Fruit fly (Drosophila melanogaster): Measurements from ENCODE around the gene CG14722.

DNA sequence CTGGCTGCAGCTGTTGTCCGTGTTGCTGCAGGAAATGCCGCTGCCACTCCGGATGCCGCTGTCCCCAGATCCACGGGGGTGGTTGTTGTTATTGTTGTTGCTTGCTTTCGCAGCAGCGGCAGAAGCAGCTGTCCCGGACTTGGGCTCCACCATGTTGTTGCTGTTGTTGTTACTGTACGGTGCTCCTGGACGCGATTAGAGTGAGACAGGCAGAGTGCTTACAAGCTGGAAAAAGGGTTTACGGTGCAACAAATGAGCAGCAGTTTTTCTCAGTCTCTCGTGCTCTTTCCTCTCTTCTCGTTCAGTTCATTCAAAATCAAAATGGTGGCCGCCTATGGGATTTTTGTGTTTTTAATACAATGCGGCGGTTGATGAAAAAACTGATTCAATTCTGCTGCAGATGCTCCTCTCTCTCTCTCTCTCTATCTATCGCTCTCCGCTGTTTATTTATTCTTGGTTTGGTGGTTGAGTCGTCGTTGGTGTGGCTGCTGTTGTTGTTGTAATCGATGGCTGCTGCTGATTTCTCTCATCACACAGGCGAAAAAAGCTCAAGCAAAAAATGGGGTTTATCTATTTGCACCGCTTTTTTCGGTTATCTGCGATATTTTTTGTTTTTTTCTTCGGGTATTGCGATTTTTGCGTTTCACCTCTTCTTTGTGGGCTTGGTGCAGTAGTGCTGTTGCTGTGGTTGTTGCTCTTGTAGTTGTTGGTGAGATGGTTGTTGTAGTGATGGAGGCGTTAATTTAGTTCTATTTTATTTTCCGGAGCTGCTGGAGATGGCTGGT lies 22.0 kb downstream of the CG14722 start:
- no peak for TF ChIP-seq pho (GFP tag; optimal IDR thresholded peaks at IDR 0.05)
- TF ChIP-seq mirr (GFP tag; optimal IDR thresholded peaks at IDR 0.05) = no peak
- TF ChIP-seq CG17385 (GFP tag; optimal IDR thresholded peaks at IDR 0.05) = no peak
- TF ChIP-seq wek (GFP tag; optimal IDR thresholded peaks at IDR 0.05) = no peak
- no peak for TF ChIP-seq CG11695 (GFP tag; IDR thresholded peaks at IDR 0.05)
- no peak for TF ChIP-seq CG11456 (GFP tag; IDR thresholded peaks at IDR 0.05)
- TF ChIP-seq CG11085 (GFP tag; IDR thresholded peaks at IDR 0.05) = no peak
- no peak for TF ChIP-seq CG17328 (GFP tag; IDR thresholded peaks at IDR 0.05)
- no peak for TF ChIP-seq nau (GFP tag; optimal IDR thresholded peaks at IDR 0.05)
- TF ChIP-seq org-1 (GFP tag; optimal IDR thresholded peaks at IDR 0.05) = no peak
- no peak for TF ChIP-seq Hr78 (GFP tag; optimal IDR thresholded peaks at IDR 0.05)
- TF ChIP-seq prd (optimal IDR thresholded peaks at IDR 0.05) = no peak
- no peak for TF ChIP-seq prd (GFP tag; IDR thresholded peaks at IDR 0.05)
- TF ChIP-seq disco-r (GFP tag; optimal IDR thresholded peaks at IDR 0.05) = no peak
